Worm (Caenorhabditis elegans): Measurements from ENCODE around the gene srsx-8.

DNA sequence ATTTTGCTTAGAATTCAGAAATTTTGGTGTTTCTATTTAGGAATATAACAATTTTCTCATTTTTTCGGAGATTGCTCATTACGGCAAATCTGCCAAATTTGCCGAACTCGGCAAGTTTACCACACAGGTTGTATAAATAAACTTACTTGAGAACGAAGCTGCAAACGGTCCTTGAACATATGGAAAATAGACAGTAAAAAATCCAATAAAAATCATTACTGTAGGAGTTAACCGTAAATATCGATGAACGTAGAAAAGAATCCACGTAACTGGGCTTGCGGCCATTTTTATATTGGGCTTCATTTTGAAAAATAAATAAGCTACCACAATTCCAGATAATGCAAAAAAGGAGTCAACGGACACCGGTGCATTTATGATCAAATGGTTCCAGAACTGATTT is 12.7 kb downstream of the srsx-8 start:
- TF ChIP-seq F13H6.1 (tag; optimal IDR thresholded peaks at IDR 0.05), result no peak
- no peak for TF ChIP-seq egl-27 (tag; optimal IDR thresholded peaks at IDR 0.05)
- no peak for TF ChIP-seq ama-1 (optimal IDR thresholded peaks at IDR 0.05)
- no peak for TF ChIP-seq nhr-77 (tag; optimal IDR thresholded peaks at IDR 0.05)
- no peak for TF ChIP-seq mab-5 (tag; optimal IDR thresholded peaks at IDR 0.05)
- no peak for TF ChIP-seq elt-1 (tag; optimal IDR thresholded peaks at IDR 0.05)
- no peak for TF ChIP-seq ceh-82 (tag; optimal IDR thresholded peaks at IDR 0.05)
- no peak for TF ChIP-seq dmd-4 (tag; optimal IDR thresholded peaks at IDR 0.05)
- no peak for TF ChIP-seq snpc-4 (tag; optimal IDR thresholded peaks at IDR 0.05)
- no peak for TF ChIP-seq unc-39 (tag; optimal IDR thresholded peaks at IDR 0.05)
- no peak for TF ChIP-seq ZK546.5 (tag; optimal IDR thresholded peaks at IDR 0.05)
- TF ChIP-seq nhr-11 (tag; optimal IDR thresholded peaks at IDR 0.05), result no peak
- TF ChIP-seq ztf-11 (tag; optimal IDR thresholded peaks at IDR 0.05), result no peak
- TF ChIP-seq lin-11 (tag; optimal IDR thresholded peaks at IDR 0.05), result no peak

All from whole organism, L2 larva.